Worm (Caenorhabditis elegans): ENCODE measurements around the gene arx-4.

The arx-4 gene

ce11 chrIII:834443-834815 is 27.7 kb upstream of the arx-4 start:
- TF ChIP-seq ceh-45 (GFP tag; IDR thresholded peaks at IDR 0.05) = 0 out of 2 replicates have a peak, but pooled peaks have one; percentile 25
- no peak for TF ChIP-seq nhr-232 (tag; optimal IDR thresholded peaks at IDR 0.05)

ce11 chrIII:835208-835607 is 26.9 kb upstream of the arx-4 start:
- TF ChIP-seq ceh-48 (tag; optimal IDR thresholded peaks at IDR 0.05) (no peak), ama-1 (optimal IDR thresholded peaks at IDR 0.05) (peak; percentile 54)

- TF ChIP-seq mec-3 (tag; optimal IDR thresholded peaks at IDR 0.05; ENCODE audit: borderline replicate concordance) (no peak), unc-42 (tag; optimal IDR thresholded peaks at IDR 0.05) (no peak), odd-2 (tag; optimal IDR thresholded peaks at IDR 0.05) (no peak), nhr-11 (tag; optimal IDR thresholded peaks at IDR 0.05) (peak; percentile 49), ahr-1 (tag; optimal IDR thresholded peaks at IDR 0.05) (no peak), ceh-22 (tag; optimal IDR thresholded peaks at IDR 0.05) (no peak), eyg-1 (tag; optimal IDR thresholded peaks at IDR 0.05) (no peak), pros-1 (tag; optimal IDR thresholded peaks at IDR 0.05) (no peak), unc-3 (GFP tag; conservative IDR thresholded peaks at IDR 0.05) (peak; percentile 26; the same call in 1 of the 2 replicates), unc-3 (tag; optimal IDR thresholded peaks at IDR 0.05) (no peak), unc-55 (GFP tag; optimal IDR thresholded peaks at IDR 0.05) (no peak), zip-5 (tag; optimal IDR thresholded peaks at IDR 0.05) (no peak), ceh-6 (GFP tag; optimal IDR thresholded peaks at IDR 0.05) (no peak), ref-2 (tag; optimal IDR thresholded peaks at IDR 0.05) (peak; percentile 38), dve-1 (tag; optimal IDR thresholded peaks at IDR 0.05) (peak; percentile 43), nhr-232 (tag; optimal IDR thresholded peaks at IDR 0.05) (no peak), hlh-13 (GFP tag; optimal IDR thresholded peaks at IDR 0.05) (no peak), elt-4 (tag; optimal IDR thresholded peaks at IDR 0.05) (no peak), dmd-4 (tag; optimal IDR thresholded peaks at IDR 0.05; ENCODE audit: borderline replicate concordance) (no peak), gmeb-2 (tag; optimal IDR thresholded peaks at IDR 0.05) (peak; percentile 73), ttx-3 (tag; optimal IDR thresholded peaks at IDR 0.05) (no peak), Y22D7AL.16 (tag; optimal IDR thresholded peaks at IDR 0.05) (peak; percentile 50), sdc-2 (tag; optimal IDR thresholded peaks at IDR 0.05) (no peak), fkh-6 (tag; optimal IDR thresholded peaks at IDR 0.05) (no peak), ceh-2 (tag; optimal IDR thresholded peaks at IDR 0.05) (no peak), rnt-1 (tag; optimal IDR thresholded peaks at IDR 0.05) (no peak), ceh-30 (tag; optimal IDR thresholded peaks at IDR 0.05) (no peak), ceh-48 (tag; optimal IDR thresholded peaks at IDR 0.05) (peak; percentile 26), ceh-9 (tag; optimal IDR thresholded peaks at IDR 0.05) (peak; percentile 22), pax-1 (tag; optimal IDR thresholded peaks at IDR 0.05) (no peak), syd-9 (tag; optimal IDR thresholded peaks at IDR 0.05) (no peak), T23F11.4 (GFP tag; optimal IDR thresholded peaks at IDR 0.05) (peak; percentile 81), ceh-14 (tag; optimal IDR thresholded peaks at IDR 0.05) (no peak), ets-4 (tag; optimal IDR thresholded peaks at IDR 0.05) (no peak), ama-1 (optimal IDR thresholded peaks at IDR 0.05) (peak; percentile 95), fax-1 (tag; optimal IDR thresholded peaks at IDR 0.05) (no peak), ceh-34 (tag; optimal IDR thresholded peaks at IDR 0.05) (no peak), ceh-31 (tag; optimal IDR thresholded peaks at IDR 0.05) (no peak), unc-86 (tag; optimal IDR thresholded peaks at IDR 0.05) (no peak), fkh-10 (GFP tag; optimal IDR thresholded peaks at IDR 0.05) (peak; percentile 28), ceh-24 (tag; optimal IDR thresholded peaks at IDR 0.05) (peak; percentile 30), pqm-1 (tag; optimal IDR thresholded peaks at IDR 0.05) (no peak), lim-6 (tag; optimal IDR thresholded peaks at IDR 0.05) (no peak), hlh-8 (tag; optimal IDR thresholded peaks at IDR 0.05) (no peak), hlh-6 (tag; optimal IDR thresholded peaks at IDR 0.05) (no peak), pha-4 (tag; optimal IDR thresholded peaks at IDR 0.05) (no peak), hlh-15 (tag; optimal IDR thresholded peaks at IDR 0.05) (no peak), che-1 (tag; optimal IDR thresholded peaks at IDR 0.05) (peak; percentile 54), hlh-30 (tag; optimal IDR thresholded peaks at IDR 0.05; ENCODE audit: insufficient read depth) (no peak)
These were observed 26.3 kb upstream of the arx-4 start for ce11 chrIII:835713-836278.

Data from whole organism, late embryonic.